Fruit fly (Drosophila melanogaster): ENCODE results near the gene DNAlig3.

DNAlig3 gene

dm6 chr3R:12369135-12369792 is 32.4 kb downstream of the DNAlig3 start, which contains the start of gene GstD1 (continued):
- TF ChIP-seq Rfx (GFP tag; IDR thresholded peaks at IDR 0.05) (peak; percentile 57), CG1233 (GFP tag; optimal IDR thresholded peaks at IDR 0.05) (peak; percentile 4), twi (tag; optimal IDR thresholded peaks at IDR 0.05) (no peak), fu2 (GFP tag; optimal IDR thresholded peaks at IDR 0.05) (peak; percentile 26), Pdp1 (GFP tag; optimal IDR thresholded peaks at IDR 0.05) (peak; percentile 32 to 45), CG3065 (GFP tag; optimal IDR thresholded peaks at IDR 0.05) (peak; percentile 86), H2.0 (GFP tag; IDR thresholded peaks at IDR 0.05) (0 out of 2 replicates have a peak, but pooled peaks have one; percentile 4), CG32532 (GFP tag; IDR thresholded peaks at IDR 0.05) (peak; percentile 40; the same call in 1 of the 2 replicates), Myb (GFP tag; optimal IDR thresholded peaks at IDR 0.05) (peak; percentile 4), pnt (GFP tag; optimal IDR thresholded peaks at IDR 0.05) (no peak), CG30403 (GFP tag; optimal IDR thresholded peaks at IDR 0.05) (peak; percentile 54), ara (GFP tag; IDR thresholded peaks at IDR 0.05) (no peak), Atf-2 (GFP tag; optimal IDR thresholded peaks at IDR 0.05) (no peak), CG8944 (GFP tag; optimal IDR thresholded peaks at IDR 0.05) (peak; percentile 23), Usf (GFP tag; optimal IDR thresholded peaks at IDR 0.05) (peak; percentile 14), CG17359 (tag; optimal IDR thresholded peaks at IDR 0.05) (peak; percentile 8), gro (GFP tag; optimal IDR thresholded peaks at IDR 0.05) (peak; percentile 8), Lhr (GFP tag; optimal IDR thresholded peaks at IDR 0.05) (no peak), hbn (GFP tag; IDR thresholded peaks at IDR 0.05; ENCODE audit: partially characterized antibody) (no peak), pfk (GFP tag; optimal IDR thresholded peaks at IDR 0.05) (peak; percentile 17), Xrp1 (GFP tag; IDR thresholded peaks at IDR 0.05) (0 out of 2 replicates have a peak, but pooled peaks have one; percentile 35), CG3281 (GFP tag; optimal IDR thresholded peaks at IDR 0.05) (peak; percentile 58), CG10959 (GFP tag; IDR thresholded peaks at IDR 0.05) (no peak), CG10543 (GFP tag; optimal IDR thresholded peaks at IDR 0.05) (peak; percentile 89), pan (optimal IDR thresholded peaks at IDR 0.05) (no peak), pan (GFP tag; optimal IDR thresholded peaks at IDR 0.05 in 1 of 2, IDR thresholded peaks at IDR 0.05 in 1 of 2) (peak in 1 of 2 experiments; percentile 36), CG17186 (GFP tag; optimal IDR thresholded peaks at IDR 0.05) (no peak), CG13296 (GFP tag; optimal IDR thresholded peaks at IDR 0.05) (no peak), CG8765 (GFP tag; IDR thresholded peaks at IDR 0.05) (peak; percentile 87; the same call in 1 of the 2 replicates), CG9932 (GFP tag; IDR thresholded peaks at IDR 0.05) (peak; percentile 51), cas (GFP tag; IDR thresholded peaks at IDR 0.05) (0 out of 2 replicates have a peak, but pooled peaks have one; percentile 27), Stat92E (GFP tag; optimal IDR thresholded peaks at IDR 0.05) (peak in 1 of 3 experiments; percentile 21), ase (GFP tag; IDR thresholded peaks at IDR 0.05) (no peak), Hmr (GFP tag; optimal IDR thresholded peaks at IDR 0.05) (peak; percentile 43), fd64A (GFP tag; optimal IDR thresholded peaks at IDR 0.05) (no peak), BtbVII (GFP tag; optimal IDR thresholded peaks at IDR 0.05) (peak; percentile 49), sqz (GFP tag; optimal IDR thresholded peaks at IDR 0.05) (peak; percentile 74), Sin3A (optimal IDR thresholded peaks at IDR 0.05) (no peak), Dek (tag; optimal IDR thresholded peaks at IDR 0.05) (peak; percentile 33), pzg (GFP tag; optimal IDR thresholded peaks at IDR 0.05) (no peak), lbe (GFP tag; optimal IDR thresholded peaks at IDR 0.05) (no peak), CG31224 (GFP tag; IDR thresholded peaks at IDR 0.05) (peak; percentile 17; the same call in 1 of the 2 replicates), tio (GFP tag; optimal IDR thresholded peaks at IDR 0.05) (peak; percentile 0), Mrtf (GFP tag; IDR thresholded peaks at IDR 0.05) (no peak), mam (GFP tag; optimal IDR thresholded peaks at IDR 0.05) (peak; percentile 34), al (GFP tag; IDR thresholded peaks at IDR 0.05) (no peak), ind (GFP tag; optimal IDR thresholded peaks at IDR 0.05) (peak; percentile 63), PHDP (tag; optimal IDR thresholded peaks at IDR 0.05) (peak; percentile 14), CG3726 (GFP tag; IDR thresholded peaks at IDR 0.05) (no peak), Med (GFP tag) (peak; percentile 84)

All from whole organism, embryonic.